Fruit fly (Drosophila melanogaster) whole organism, embryonic: ENCODE results near the gene rdog.

Experiments used
- Blimp-1 ChIP-seq: fragments of 200-800 bp; sonication (Bioruptor generic); optimal IDR thresholded peaks from 3 replicates; lab custom pipeline; 2018; ENCODE audit warnings: missing biosample characterization, missing genetic modification characterization, mild to moderate bottlenecking, moderate library complexity, missing genetic modification reagents
- CG11695 ChIP-seq: fragments of 200-800 bp; sonication (Bioruptor generic); IDR thresholded peaks from 3 replicates; pipeline ENCODE4 v1.3.6; 2022; ENCODE audit warnings: missing biosample characterization, missing genetic modification characterization
- CG14014 ChIP-seq: fragments of 200-800 bp; sonication (Bioruptor generic); IDR thresholded peaks from 2 replicates; pipeline ENCODE4 v1.3.6; 2022; ENCODE audit warnings: missing biosample characterization, missing genetic modification characterization
- CG14050 ChIP-seq: fragments of 200-800 bp; sonication (Bioruptor generic); IDR thresholded peaks from 3 replicates; pipeline ENCODE4 v1.3.6; 2022; ENCODE audit warnings: missing biosample characterization, missing genetic modification characterization
- CG15601 ChIP-seq: fragments of 200-800 bp; sonication (Bioruptor generic); optimal IDR thresholded peaks from 3 replicates; lab custom pipeline; 2019; ENCODE audit warnings: missing biosample characterization, mild to moderate bottlenecking, missing genetic modification characterization, moderate library complexity
- CG16815 ChIP-seq: fragments of 200-800 bp; sonication (Bioruptor generic); optimal IDR thresholded peaks from 3 replicates; lab custom pipeline; 2017; ENCODE audit warnings: missing biosample characterization, mild to moderate bottlenecking, missing genetic modification characterization
- CG16863 ChIP-seq: fragments of 200-800 bp; sonication (Bioruptor generic); optimal IDR thresholded peaks from 3 replicates; lab custom pipeline; 2016; ENCODE audit warnings: missing biosample characterization, missing genetic modification characterization
- CG17829 ChIP-seq: fragments of 200-800 bp; optimal IDR thresholded peaks from 2 replicates; lab custom pipeline; 2019; ENCODE audit warnings: missing biosample characterization, mild to moderate bottlenecking, missing genetic modification characterization, moderate library complexity
- CG18262 ChIP-seq: fragments of 200-800 bp; optimal IDR thresholded peaks from 3 replicates; lab custom pipeline; 2019; ENCODE audit warnings: missing biosample characterization, mild to moderate bottlenecking, missing genetic modification characterization, moderate library complexity
- CG18619 ChIP-seq: fragments of 200-800 bp; sonication (Bioruptor generic); optimal IDR thresholded peaks from 3 replicates; lab custom pipeline; 2017; ENCODE audit warnings: missing biosample characterization, mild to moderate bottlenecking, missing genetic modification characterization
- CG2202 ChIP-seq: fragments of 200-800 bp; sonication (Bioruptor generic); optimal IDR thresholded peaks from 2 replicates; lab custom pipeline; 2018; ENCODE audit warnings: missing biosample characterization, mild to moderate bottlenecking, missing genetic modification characterization
- CG2712 ChIP-seq: fragments of 200-800 bp; optimal IDR thresholded peaks from 3 replicates; lab custom pipeline; 2019; ENCODE audit warnings: missing biosample characterization, mild to moderate bottlenecking, missing genetic modification characterization, moderate library complexity
- CG3726 ChIP-seq: fragments of 200-800 bp; sonication (Bioruptor generic); IDR thresholded peaks from 3 replicates; pipeline ENCODE4, ENCODE4 v1.3.6; 2022; ENCODE audit warnings: missing biosample characterization, missing genetic modification characterization
- CG4282 ChIP-seq: fragments of 200-800 bp; sonication (Bioruptor generic); optimal IDR thresholded peaks from 2 replicates; lab custom pipeline; 2016; ENCODE audit warnings: missing biosample characterization, missing genetic modification characterization
- CG4328 ChIP-seq: fragments of 200-800 bp; sonication (Bioruptor generic); optimal IDR thresholded peaks from 3 replicates; lab custom pipeline; 2017; ENCODE audit warnings: missing biosample characterization, missing genetic modification reagents, missing genetic modification characterization
- CG43689 ChIP-seq: fragments of 200-800 bp; sonication (Bioruptor generic); IDR thresholded peaks from 2 replicates; pipeline ENCODE4 v1.3.6; 2022; ENCODE audit warnings: missing biosample characterization, missing genetic modification characterization
- CG6683 ChIP-seq: fragments of 200-800 bp; sonication (Bioruptor generic); optimal IDR thresholded peaks from 2 replicates; lab custom pipeline; 2017; ENCODE audit warnings: missing biosample characterization, mild to moderate bottlenecking, missing genetic modification characterization, missing genetic modification reagents
- CG6791 ChIP-seq: fragments of 200-800 bp; sonication (Bioruptor generic); IDR thresholded peaks from 3 replicates; pipeline ENCODE4 v1.3.6; 2022; ENCODE audit warnings: missing biosample characterization, missing genetic modification characterization; ENCODE audit not compliant: partially characterized antibody
- CG6813 ChIP-seq: fragments of 200-800 bp; sonication (Bioruptor generic); optimal IDR thresholded peaks from 2 replicates; lab custom pipeline; 2017; ENCODE audit warnings: missing biosample characterization, missing genetic modification characterization, mild to moderate bottlenecking, moderate library complexity, missing genetic modification reagents
- CG7372 ChIP-seq: fragments of 200-800 bp; sonication (Bioruptor generic); IDR thresholded peaks from 2 replicates; pipeline ENCODE4 v1.3.6; 2022; ENCODE audit warnings: missing biosample characterization, missing genetic modification characterization
- CTCF ChIP-seq: fragments of 200-800 bp; sonication (Bioruptor generic); optimal IDR thresholded peaks from 2 replicates; lab custom pipeline; 2017; ENCODE audit warnings: missing biosample characterization, mild to moderate bottlenecking, missing genetic modification characterization, moderate library complexity
- Dad ChIP-seq: fragments of 200-800 bp; sonication (Bioruptor generic); optimal IDR thresholded peaks from 3 replicates; lab custom pipeline; 2016; ENCODE audit warnings: missing biosample characterization, missing genetic modification characterization
- Dbx ChIP-seq: fragments of 200-800 bp; sonication (Bioruptor generic); IDR thresholded peaks from 3 replicates; pipeline ENCODE4 v1.3.6; 2022; ENCODE audit warnings: missing biosample characterization, missing genetic modification characterization
- Hmx ChIP-seq: fragments of 200-800 bp; sonication (Bioruptor generic); optimal IDR thresholded peaks from 2 replicates; lab custom pipeline; 2016; ENCODE audit warnings: missing biosample characterization, missing genetic modification characterization
- Hr51 ChIP-seq, 2 experiments: fragments of 200-800 bp; sonication (Bioruptor generic); optimal IDR thresholded peaks; 2 replicates in 1 of 2; 3 replicates in 1 of 2; lab custom pipeline; 2016 to 2018; ENCODE audit warnings: missing biosample characterization in 2 of 2, missing genetic modification characterization in 2 of 2, mild to moderate bottlenecking in 1 of 2, moderate library complexity in 1 of 2
- Med ChIP-seq: fragments of 200-800 bp; sonication (Bioruptor generic); peaks from one replicate; lab custom pipeline; 2016; ENCODE audit warnings: missing biosample characterization, missing genetic modification characterization, mild to moderate bottlenecking, inconsistent platforms, moderate library complexity
- Mes4 ChIP-seq: fragments of 200-800 bp; sonication (Bioruptor generic); optimal IDR thresholded peaks from 2 replicates; lab custom pipeline; 2016; ENCODE audit warnings: missing biosample characterization, missing genetic modification characterization
- Myb ChIP-seq: fragments of 200-800 bp; sonication (Bioruptor generic); optimal IDR thresholded peaks from 2 replicates; lab custom pipeline; 2016; ENCODE audit warnings: missing biosample characterization, missing genetic modification characterization
- NC2α ChIP-seq: fragments of 200-800 bp; sonication (Bioruptor generic); optimal IDR thresholded peaks from 2 replicates; lab custom pipeline; 2016; ENCODE audit warnings: missing biosample characterization, missing genetic modification characterization
- ara ChIP-seq: fragments of 200-800 bp; sonication (Bioruptor generic); IDR thresholded peaks from 2 replicates; pipeline ENCODE4 v1.3.6; 2022; ENCODE audit warnings: missing biosample characterization, missing genetic modification characterization
- ato ChIP-seq: fragments of 200-800 bp; sonication (Bioruptor generic); IDR thresholded peaks from 2 replicates; pipeline ENCODE4 v1.3.6; 2022; ENCODE audit warnings: missing biosample characterization, missing genetic modification characterization; ENCODE audit not compliant: partially characterized antibody
- bowl ChIP-seq: fragments of 200-800 bp; sonication (Bioruptor generic); IDR thresholded peaks from 2 replicates; pipeline ENCODE4 v1.3.6; 2022; ENCODE audit warnings: missing biosample characterization, missing genetic modification characterization
- cg ChIP-seq: fragments of 200-800 bp; sonication (Bioruptor generic); optimal IDR thresholded peaks from 3 replicates; lab custom pipeline; 2019; ENCODE audit warnings: missing biosample characterization, mild to moderate bottlenecking, missing genetic modification characterization, moderate library complexity
- crp ChIP-seq, 2 experiments: fragments of 200-800 bp; sonication (Bioruptor generic); optimal IDR thresholded peaks; 2 replicates in 1 of 2; 3 replicates in 1 of 2; lab custom pipeline; 2017; ENCODE audit warnings: missing biosample characterization in 2 of 2, missing genetic modification characterization in 2 of 2, mild to moderate bottlenecking in 1 of 2, moderate library complexity in 1 of 2
- cwo ChIP-seq: fragments of 200-800 bp; sonication (Bioruptor generic); optimal IDR thresholded peaks from 3 replicates; lab custom pipeline; 2017; ENCODE audit warnings: missing biosample characterization, missing genetic modification characterization, mild to moderate bottlenecking, moderate library complexity, missing genetic modification reagents
- dmrt11E ChIP-seq: fragments of 200-800 bp; sonication (Bioruptor generic); optimal IDR thresholded peaks from 3 replicates; lab custom pipeline; 2018; ENCODE audit warnings: missing biosample characterization, mild to moderate bottlenecking, missing genetic modification characterization, moderate library complexity
- dysf ChIP-seq: fragments of 200-800 bp; sonication (Bioruptor generic); IDR thresholded peaks from 3 replicates; pipeline ENCODE4 v1.3.6; 2022; ENCODE audit warnings: missing biosample characterization, missing genetic modification characterization
- exex ChIP-seq: fragments of 200-800 bp; sonication (Bioruptor generic); optimal IDR thresholded peaks from 4 replicates; lab custom pipeline; 2018; ENCODE audit warnings: missing biosample characterization, mild to moderate bottlenecking, missing genetic modification characterization, moderate library complexity
- insv ChIP-seq, 2 experiments: fragments of 200-800 bp; sonication (Bioruptor generic); optimal IDR thresholded peaks; 3 replicates each; lab custom pipeline; 2016 to 2018; ENCODE audit warnings: missing biosample characterization in 2 of 2, missing genetic modification characterization in 2 of 2
- nerfin-2 ChIP-seq: fragments of 200-800 bp; sonication (Bioruptor generic); IDR thresholded peaks from 2 replicates; pipeline ENCODE4 v1.3.6; 2022; ENCODE audit warnings: missing biosample characterization, missing genetic modification characterization; ENCODE audit not compliant: partially characterized antibody
- row ChIP-seq: fragments of 200-800 bp; sonication (Bioruptor generic); IDR thresholded peaks from 3 replicates; pipeline ENCODE4 v1.3.6; 2022; ENCODE audit warnings: missing biosample characterization, missing genetic modification characterization
- sens-2 ChIP-seq: fragments of 200-800 bp; sonication (Bioruptor generic); IDR thresholded peaks from 2 replicates; pipeline ENCODE4 v1.3.6; 2022; ENCODE audit warnings: missing biosample characterization, missing genetic modification characterization
- sim ChIP-seq: fragments of 200-800 bp; sonication (Bioruptor generic); IDR thresholded peaks from 2 replicates; pipeline ENCODE4 v1.3.6; 2022; ENCODE audit warnings: missing biosample characterization, missing genetic modification characterization
- ssp ChIP-seq: fragments of 200-800 bp; sonication (Bioruptor generic); IDR thresholded peaks from 2 replicates; pipeline ENCODE4 v1.3.6; 2022; ENCODE audit warnings: missing biosample characterization, missing genetic modification characterization
- ttk ChIP-seq: fragments of 200-800 bp; sonication (Bioruptor generic); IDR thresholded peaks from 2 replicates; pipeline ENCODE4 v2.1.2; 2022; ENCODE audit warnings: missing biosample characterization, missing genetic modification characterization
- unc-4 ChIP-seq: fragments of 200-800 bp; sonication (Bioruptor generic); IDR thresholded peaks from 2 replicates; pipeline ENCODE4 v1.3.6; 2022; ENCODE audit warnings: missing biosample characterization, missing genetic modification characterization; ENCODE audit not compliant: partially characterized antibody
- zen2 ChIP-seq: fragments of 200-800 bp; sonication (Bioruptor generic); IDR thresholded peaks from 3 replicates; pipeline ENCODE4 v1.3.6; 2022; ENCODE audit warnings: missing biosample characterization, missing genetic modification characterization; ENCODE audit not compliant: partially characterized antibody

The rdog gene

DNA sequence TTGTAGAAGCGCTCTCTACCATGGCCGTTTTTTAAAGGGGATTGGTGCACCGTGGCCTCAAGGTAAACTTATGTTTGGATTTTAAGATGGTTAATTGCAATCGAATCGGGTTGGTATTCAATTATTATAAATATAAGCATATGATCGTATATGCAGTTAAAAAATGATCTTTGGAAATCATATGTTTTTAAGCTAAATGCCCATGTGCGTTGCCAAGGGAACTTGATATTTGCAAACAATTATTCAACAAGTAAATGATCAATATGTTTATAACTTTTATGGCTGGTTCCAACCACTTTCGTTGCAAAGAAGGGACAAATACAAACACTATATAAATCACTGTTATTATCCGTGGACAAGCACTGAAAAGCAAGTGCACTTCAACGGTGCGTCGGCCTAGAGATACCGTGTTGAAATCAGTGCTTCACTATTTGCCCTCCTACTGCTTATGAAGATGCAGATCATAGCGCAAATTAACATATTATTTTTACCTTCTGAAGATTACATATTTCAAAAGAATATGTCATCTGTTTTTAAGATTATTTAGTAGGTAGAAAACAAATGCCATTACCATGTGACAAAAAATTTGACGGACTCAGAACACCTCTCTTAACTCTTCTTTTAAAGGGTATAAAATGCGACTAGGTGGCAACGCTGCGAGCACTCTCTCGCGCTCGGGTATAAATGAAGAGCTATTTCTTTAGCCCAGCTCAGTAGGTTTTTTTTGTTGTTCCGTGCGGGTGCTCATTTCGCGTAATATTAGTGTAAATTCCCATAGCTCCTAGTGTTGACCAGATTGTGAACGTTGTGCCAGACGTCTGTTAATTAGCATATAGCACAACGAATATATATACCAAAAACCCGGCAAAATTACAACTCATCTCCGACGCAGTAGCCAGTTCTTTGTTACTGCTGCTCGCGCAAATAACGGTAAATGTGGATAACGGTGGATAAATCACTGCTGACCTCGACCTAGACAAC is at the start of gene rdog (continued):
- peak; percentile 55 for TF ChIP-seq Myb (GFP tag; lab: Kevin White, UChicago)
- no peak for TF ChIP-seq zen2 (GFP tag; lab: Robert Waterston, UW)
- TF ChIP-seq sens-2, result peak; percentile 54; the same call in 1 of the 2 replicates
- TF ChIP-seq dmrt11E (tag; lab: Kevin White, UChicago), result peak; percentile 82
- peak; percentile 72 to 80 for TF ChIP-seq Hr51 (GFP tag; optimal IDR thresholded peaks at IDR 0.05; lab: Kevin White, UChicago)
- peak; percentile 79 for TF ChIP-seq CG16815 (GFP tag; lab: Kevin White, UChicago)
- TF ChIP-seq nerfin-2, result no peak
- TF ChIP-seq CG11695 (GFP tag; lab: Robert Waterston, UW), result no peak
- TF ChIP-seq cg (GFP tag; lab: Kevin White, UChicago), result no peak
- peak; percentile 67 for TF ChIP-seq Blimp-1 (GFP tag; lab: Kevin White, UChicago)
- TF ChIP-seq sim, result no peak
- TF ChIP-seq CG2712 (tag; lab: Kevin White, UChicago), result no peak
- peak; percentile 61 for TF ChIP-seq ara
- no peak for TF ChIP-seq CG3726 (GFP tag; lab: Robert Waterston, UW)
- peak; percentile 84 for TF ChIP-seq CG17829 (tag; lab: Kevin White, UChicago)
- TF ChIP-seq CG18262 (tag; lab: Kevin White, UChicago), result peak; percentile 60
- TF ChIP-seq CG15601 (tag; lab: Kevin White, UChicago), result peak; percentile 67
- TF ChIP-seq row, result peak; percentile 100
- peak; percentile 58 for TF ChIP-seq NC2α (GFP tag; lab: Kevin White, UChicago)
- TF ChIP-seq crp (GFP tag; optimal IDR thresholded peaks at IDR 0.05; lab: Kevin White, UChicago), result peak in 1 of 2 experiments; percentile 47
- TF ChIP-seq Med, result peak; percentile 85
- peak; percentile 51; the same call in 1 of the 2 replicates for TF ChIP-seq ssp
- no peak for TF ChIP-seq unc-4 (GFP tag; lab: Robert Waterston, UW)
- no peak for TF ChIP-seq CG6683 (GFP tag; lab: Kevin White, UChicago)
- TF ChIP-seq CG6813 (GFP tag; lab: Kevin White, UChicago), result peak; percentile 4
- peak; percentile 32; the same call in 1 of the 2 replicates for TF ChIP-seq ttk (GFP tag; lab: Robert Waterston, UW)
- TF ChIP-seq CG43689 (GFP tag; lab: Robert Waterston, UW), result no peak
- TF ChIP-seq CG18619 (GFP tag; lab: Kevin White, UChicago), result peak; percentile 73
- TF ChIP-seq CTCF (GFP tag; lab: Kevin White, UChicago), result no peak
- peak; percentile 9; the same call in 1 of the 2 replicates for TF ChIP-seq bowl (GFP tag; lab: Robert Waterston, UW)
- peak; percentile 41 for TF ChIP-seq Dad (GFP tag; lab: Kevin White, UChicago)
- TF ChIP-seq CG4282 (GFP tag; lab: Kevin White, UChicago), result peak; percentile 61
- no peak for TF ChIP-seq ato (GFP tag; lab: Robert Waterston, UW)
- peak; percentile 80 for TF ChIP-seq Hmx (GFP tag; lab: Kevin White, UChicago)
- TF ChIP-seq CG2202 (tag; lab: Kevin White, UChicago), result peak; percentile 54
- TF ChIP-seq CG16863 (GFP tag; lab: Kevin White, UChicago), result peak; percentile 83
- peak; percentile 40; the same call in 1 of the 2 replicates for TF ChIP-seq CG14014 (GFP tag; lab: Robert Waterston, UW)
- TF ChIP-seq exex (tag; lab: Kevin White, UChicago), result no peak
- peak; percentile 24 for TF ChIP-seq CG4328
- peak; percentile 77 for TF ChIP-seq dysf (GFP tag; lab: Robert Waterston, UW)
- no peak for TF ChIP-seq CG7372 (GFP tag; lab: Robert Waterston, UW)
- peak; percentile 68 for TF ChIP-seq Mes4 (GFP tag; lab: Kevin White, UChicago)
- TF ChIP-seq insv (GFP tag; optimal IDR thresholded peaks at IDR 0.05; lab: Kevin White, UChicago), result peak; percentile 33 to 40
- TF ChIP-seq CG14050 (GFP tag; lab: Robert Waterston, UW), result peak; percentile 41; the same call in 1 of the 3 replicates
- TF ChIP-seq Dbx (GFP tag; lab: Robert Waterston, UW), result peak; percentile 43; the same call in 1 of the 3 replicates
- peak; percentile 53 for TF ChIP-seq cwo (GFP tag; lab: Kevin White, UChicago)
- TF ChIP-seq CG6791, result peak; percentile 46; the same call in 1 of the 3 replicates
